Fruit fly (Drosophila melanogaster): Measurements from ENCODE around the gene Srp54.
A peak's percentile ranks its signal among the peaks of the same experiment; 100 is the strongest.

The Srp54 gene

dm6 chr2L:9911783-9912182 lies 928 bp upstream of the Srp54 start:
- TF ChIP-seq foxo (GFP tag; optimal IDR thresholded peaks at IDR 0.05) (peak in 1 of 2 experiments; percentile 28), Jra (GFP tag; optimal IDR thresholded peaks at IDR 0.05) (no peak), Hnf4 (GFP tag; optimal IDR thresholded peaks at IDR 0.05) (peak; percentile 2), Hr83 (GFP tag; optimal IDR thresholded peaks at IDR 0.05; ENCODE audit: poor library complexity, severe bottlenecking) (no peak), Rel (GFP tag; optimal IDR thresholded peaks at IDR 0.05) (no peak), Rel (tag; optimal IDR thresholded peaks at IDR 0.05) (peak; percentile 87), h (GFP tag; optimal IDR thresholded peaks at IDR 0.05) (peak; percentile 31), GATAd (GFP tag; optimal IDR thresholded peaks at IDR 0.05) (no peak), N (GFP tag; optimal IDR thresholded peaks at IDR 0.05) (no peak), fru (GFP tag; optimal IDR thresholded peaks at IDR 0.05) (peak; percentile 20), psq (GFP tag; optimal IDR thresholded peaks at IDR 0.05) (no peak), Sp1 (GFP tag; optimal IDR thresholded peaks at IDR 0.05) (peak; percentile 9), HLH106 (tag; optimal IDR thresholded peaks at IDR 0.05) (peak; percentile 26), ey (GFP tag; optimal IDR thresholded peaks at IDR 0.05) (peak; percentile 7), OdsH (GFP tag; optimal IDR thresholded peaks at IDR 0.05) (no peak), Hr78 (GFP tag; optimal IDR thresholded peaks at IDR 0.05) (no peak)

- TF ChIP-seq brk (GFP tag; optimal IDR thresholded peaks at IDR 0.05) (no peak), Hnf4 (GFP tag; optimal IDR thresholded peaks at IDR 0.05) (peak; percentile 100), dl (GFP tag; optimal IDR thresholded peaks at IDR 0.05; ENCODE audit: insufficient read depth in 1 of 2, partially characterized antibody in 2 of 2) (no peak), dsf (GFP tag; optimal IDR thresholded peaks at IDR 0.05; ENCODE audit: borderline replicate concordance) (peak; percentile 19), Rel (GFP tag; optimal IDR thresholded peaks at IDR 0.05) (peak; percentile 86), Rel (tag; optimal IDR thresholded peaks at IDR 0.05) (peak; percentile 71), ey (GFP tag; optimal IDR thresholded peaks at IDR 0.05) (peak; percentile 42), GATAd (GFP tag; optimal IDR thresholded peaks at IDR 0.05) (no peak), woc (GFP tag; optimal IDR thresholded peaks at IDR 0.05) (peak; percentile 61), CrebA (GFP tag; optimal IDR thresholded peaks at IDR 0.05; ENCODE audit: borderline replicate concordance) (no peak), CG32264 (GFP tag; optimal IDR thresholded peaks at IDR 0.05) (no peak), Vsx2 (GFP tag; optimal IDR thresholded peaks at IDR 0.05; ENCODE audit: partially characterized antibody) (no peak), tai (GFP tag; optimal IDR thresholded peaks at IDR 0.05) (no peak), Abd-B (GFP tag; optimal IDR thresholded peaks at IDR 0.05) (no peak), lola (GFP tag; optimal IDR thresholded peaks at IDR 0.05) (no peak), OdsH (GFP tag; optimal IDR thresholded peaks at IDR 0.05) (peak; percentile 35), Mio (GFP tag; optimal IDR thresholded peaks at IDR 0.05) (no peak), psq (GFP tag; optimal IDR thresholded peaks at IDR 0.05) (peak; percentile 43), Dif (GFP tag; optimal IDR thresholded peaks at IDR 0.05; ENCODE audit: partially characterized antibody) (no peak), Hr78 (GFP tag; optimal IDR thresholded peaks at IDR 0.05) (no peak), Hr83 (GFP tag; optimal IDR thresholded peaks at IDR 0.05; ENCODE audit: poor library complexity, severe bottlenecking) (peak; percentile 22), foxo (GFP tag; optimal IDR thresholded peaks at IDR 0.05) (peak; percentile 17 to 59), h (GFP tag; optimal IDR thresholded peaks at IDR 0.05) (peak; percentile 61), br (GFP tag; optimal IDR thresholded peaks at IDR 0.05) (peak; percentile 65), CG9705 (GFP tag; optimal IDR thresholded peaks at IDR 0.05) (peak; percentile 48), Sp1 (GFP tag; optimal IDR thresholded peaks at IDR 0.05) (peak; percentile 82), rgr (GFP tag; optimal IDR thresholded peaks at IDR 0.05) (peak; percentile 61), HLH106 (tag; optimal IDR thresholded peaks at IDR 0.05) (peak; percentile 35), jim (GFP tag; optimal IDR thresholded peaks at IDR 0.05) (no peak), pan (optimal IDR thresholded peaks at IDR 0.05) (no peak), dmrt93B (GFP tag; optimal IDR thresholded peaks at IDR 0.05) (no peak), Dfd (GFP tag; optimal IDR thresholded peaks at IDR 0.05) (no peak), sv (GFP tag; optimal IDR thresholded peaks at IDR 0.05) (peak; percentile 26), Jra (GFP tag; optimal IDR thresholded peaks at IDR 0.05) (peak; percentile 85), sage (GFP tag; optimal IDR thresholded peaks at IDR 0.05) (peak; percentile 58), fru (GFP tag; optimal IDR thresholded peaks at IDR 0.05) (peak; percentile 64), N (GFP tag; optimal IDR thresholded peaks at IDR 0.05) (no peak), usp (GFP tag; optimal IDR thresholded peaks at IDR 0.05) (no peak), Myc (optimal IDR thresholded peaks at IDR 0.05) (no peak)
These were observed 2.5 kb downstream of the Srp54 start, which contains the start of gene yip2 for dm6 chr2L:9915011-9915850. Gene yip2, plus strand, starts transcription at chr2L:9915253.
